Fruit fly (Drosophila melanogaster): ENCODE measurements around the gene spas.

The spas gene

DNA sequence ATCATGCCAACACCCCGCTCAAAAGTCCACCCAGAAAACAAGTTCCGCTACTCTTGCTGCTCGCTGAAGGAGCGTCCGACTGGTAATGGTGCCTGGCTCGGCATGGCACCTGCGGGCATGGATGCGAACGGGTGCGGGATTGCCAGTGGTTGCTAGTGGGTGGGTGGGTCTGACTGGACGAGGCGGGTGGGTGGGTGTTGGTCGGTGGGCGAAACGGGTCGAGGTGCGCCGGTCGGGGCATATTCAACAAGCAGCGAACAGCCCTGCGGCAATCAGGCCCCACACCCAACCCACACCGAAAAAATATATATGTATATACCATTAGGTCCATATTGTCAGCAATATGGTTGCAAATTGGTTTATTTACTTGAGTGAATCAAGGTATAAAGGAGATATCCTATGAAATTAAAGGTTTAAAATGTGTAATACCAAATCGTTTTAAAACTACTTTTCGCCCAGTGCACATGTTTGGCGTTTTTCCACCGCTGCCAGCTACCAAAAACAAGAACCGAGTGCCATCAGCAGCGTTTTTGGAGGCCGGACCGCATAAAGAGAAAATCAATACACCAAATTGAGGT lies 27.3 kb upstream of the spas start:
- TF ChIP-seq foxo (GFP tag; optimal IDR thresholded peaks at IDR 0.05), result peak in 1 of 2 experiments; percentile 37
- no peak for TF ChIP-seq dmrt93B (GFP tag; optimal IDR thresholded peaks at IDR 0.05)
- no peak for TF ChIP-seq Mio (GFP tag; optimal IDR thresholded peaks at IDR 0.05)
- peak; percentile 16 for TF ChIP-seq Sp1 (GFP tag; optimal IDR thresholded peaks at IDR 0.05)
- TF ChIP-seq woc (GFP tag; optimal IDR thresholded peaks at IDR 0.05), result no peak
- no peak for TF ChIP-seq dsf (GFP tag; optimal IDR thresholded peaks at IDR 0.05; ENCODE audit: borderline replicate concordance)
- no peak for TF ChIP-seq Abd-B (GFP tag; optimal IDR thresholded peaks at IDR 0.05)
- no peak for TF ChIP-seq jim (GFP tag; optimal IDR thresholded peaks at IDR 0.05)
- TF ChIP-seq Myc (optimal IDR thresholded peaks at IDR 0.05), result no peak
- no peak for TF ChIP-seq CG32264 (GFP tag; optimal IDR thresholded peaks at IDR 0.05)
- TF ChIP-seq fru (GFP tag; optimal IDR thresholded peaks at IDR 0.05), result peak; percentile 21
- peak; percentile 32 for TF ChIP-seq rgr (GFP tag; optimal IDR thresholded peaks at IDR 0.05)
- TF ChIP-seq GATAd (GFP tag; optimal IDR thresholded peaks at IDR 0.05), result no peak
- no peak for TF ChIP-seq CrebA (GFP tag; optimal IDR thresholded peaks at IDR 0.05; ENCODE audit: borderline replicate concordance)
- no peak for TF ChIP-seq sage (GFP tag; optimal IDR thresholded peaks at IDR 0.05)
- peak; percentile 33 for TF ChIP-seq HLH106 (tag; optimal IDR thresholded peaks at IDR 0.05)
- TF ChIP-seq CG9705 (GFP tag; optimal IDR thresholded peaks at IDR 0.05), result no peak
- no peak for TF ChIP-seq ey (GFP tag; optimal IDR thresholded peaks at IDR 0.05)
- peak; percentile 2 for TF ChIP-seq psq (GFP tag; optimal IDR thresholded peaks at IDR 0.05)
- no peak for TF ChIP-seq Dif (GFP tag; optimal IDR thresholded peaks at IDR 0.05; ENCODE audit: partially characterized antibody)
- TF ChIP-seq dl (GFP tag; optimal IDR thresholded peaks at IDR 0.05; ENCODE audit: insufficient read depth in 1 of 2, partially characterized antibody in 2 of 2), result no peak
- no peak for TF ChIP-seq Hr78 (GFP tag; optimal IDR thresholded peaks at IDR 0.05)
- peak; percentile 27 for TF ChIP-seq OdsH (GFP tag; optimal IDR thresholded peaks at IDR 0.05)
- TF ChIP-seq br (GFP tag; optimal IDR thresholded peaks at IDR 0.05), result peak; percentile 5
- no peak for TF ChIP-seq lola (GFP tag; optimal IDR thresholded peaks at IDR 0.05)
- TF ChIP-seq Dfd (GFP tag; optimal IDR thresholded peaks at IDR 0.05), result no peak
- TF ChIP-seq brk (GFP tag; optimal IDR thresholded peaks at IDR 0.05), result no peak
- TF ChIP-seq pan (optimal IDR thresholded peaks at IDR 0.05), result no peak
- TF ChIP-seq Vsx2 (GFP tag; optimal IDR thresholded peaks at IDR 0.05; ENCODE audit: partially characterized antibody), result no peak
- peak; percentile 49 for TF ChIP-seq h (GFP tag; optimal IDR thresholded peaks at IDR 0.05)

- no peak for TF ChIP-seq sage (GFP tag; optimal IDR thresholded peaks at IDR 0.05)
- no peak for TF ChIP-seq Myc (optimal IDR thresholded peaks at IDR 0.05)
- TF ChIP-seq usp (GFP tag; optimal IDR thresholded peaks at IDR 0.05), result no peak
- no peak for TF ChIP-seq rgr (GFP tag; optimal IDR thresholded peaks at IDR 0.05)
- no peak for TF ChIP-seq lola (GFP tag; optimal IDR thresholded peaks at IDR 0.05)
- no peak for TF ChIP-seq woc (GFP tag; optimal IDR thresholded peaks at IDR 0.05)
- TF ChIP-seq Vsx2 (GFP tag; optimal IDR thresholded peaks at IDR 0.05; ENCODE audit: partially characterized antibody), result no peak
- TF ChIP-seq tai (GFP tag; optimal IDR thresholded peaks at IDR 0.05), result no peak
- no peak for TF ChIP-seq dsf (GFP tag; optimal IDR thresholded peaks at IDR 0.05; ENCODE audit: borderline replicate concordance)
- TF ChIP-seq foxo (GFP tag; optimal IDR thresholded peaks at IDR 0.05), result no peak
- TF ChIP-seq Hnf4 (GFP tag; optimal IDR thresholded peaks at IDR 0.05), result no peak
- TF ChIP-seq ey (GFP tag; optimal IDR thresholded peaks at IDR 0.05), result no peak
- TF ChIP-seq Jra (GFP tag; optimal IDR thresholded peaks at IDR 0.05), result no peak
- TF ChIP-seq HLH106 (tag; optimal IDR thresholded peaks at IDR 0.05), result no peak
- no peak for TF ChIP-seq Hr78 (GFP tag; optimal IDR thresholded peaks at IDR 0.05)
- no peak for TF ChIP-seq sv (GFP tag; optimal IDR thresholded peaks at IDR 0.05)
- TF ChIP-seq Sp1 (GFP tag; optimal IDR thresholded peaks at IDR 0.05), result no peak
- no peak for TF ChIP-seq br (GFP tag; optimal IDR thresholded peaks at IDR 0.05)
- TF ChIP-seq brk (GFP tag; optimal IDR thresholded peaks at IDR 0.05), result no peak
Observed at dm6 chr3R:24012038-24012693, 25.8 kb upstream of the spas start.

- TF ChIP-seq Vsx2 (GFP tag; optimal IDR thresholded peaks at IDR 0.05; ENCODE audit: partially characterized antibody), result no peak
- TF ChIP-seq HLH106 (tag; optimal IDR thresholded peaks at IDR 0.05), result no peak
- no peak for TF ChIP-seq Mio (GFP tag; optimal IDR thresholded peaks at IDR 0.05)
- no peak for TF ChIP-seq usp (GFP tag; optimal IDR thresholded peaks at IDR 0.05)
- no peak for TF ChIP-seq psq (GFP tag; optimal IDR thresholded peaks at IDR 0.05)
- TF ChIP-seq Hr78 (GFP tag; optimal IDR thresholded peaks at IDR 0.05), result no peak
- no peak for TF ChIP-seq dsf (GFP tag; optimal IDR thresholded peaks at IDR 0.05; ENCODE audit: borderline replicate concordance)
- TF ChIP-seq N (GFP tag; optimal IDR thresholded peaks at IDR 0.05), result no peak
- no peak for TF ChIP-seq Myc (optimal IDR thresholded peaks at IDR 0.05)
- no peak for TF ChIP-seq tai (GFP tag; optimal IDR thresholded peaks at IDR 0.05)
- no peak for TF ChIP-seq dl (GFP tag; optimal IDR thresholded peaks at IDR 0.05; ENCODE audit: insufficient read depth in 1 of 2, partially characterized antibody in 2 of 2)
- no peak for TF ChIP-seq Hr83 (GFP tag; optimal IDR thresholded peaks at IDR 0.05; ENCODE audit: poor library complexity, severe bottlenecking)
- no peak for TF ChIP-seq foxo (GFP tag; optimal IDR thresholded peaks at IDR 0.05)
- TF ChIP-seq Sp1 (GFP tag; optimal IDR thresholded peaks at IDR 0.05), result no peak
- TF ChIP-seq Hnf4 (GFP tag; optimal IDR thresholded peaks at IDR 0.05), result no peak
- no peak for TF ChIP-seq Jra (GFP tag; optimal IDR thresholded peaks at IDR 0.05)
- TF ChIP-seq OdsH (GFP tag; optimal IDR thresholded peaks at IDR 0.05), result no peak
- no peak for TF ChIP-seq br (GFP tag; optimal IDR thresholded peaks at IDR 0.05)
- no peak for TF ChIP-seq GATAd (GFP tag; optimal IDR thresholded peaks at IDR 0.05)
Observed at dm6 chr3R:24014600-24014999, 23.4 kb upstream of the spas start.

All from whole organism, wandering third instar larva.